Worm (Caenorhabditis elegans) whole organism, L2 larva: ENCODE measurements around the gene C54F6.18.

Experiments used
- aly-2 ChIP-seq: fragments of 150-350 bp; optimal IDR thresholded peaks from 2 replicates; lab custom pipeline; 2014; ENCODE audit warnings: missing biosample characterization, missing genetic modification characterization
- lin-13 ChIP-seq: fragments of 150-350 bp; optimal IDR thresholded peaks from 2 replicates; lab custom pipeline; 2014; ENCODE audit warnings: missing biosample characterization, missing genetic modification reagents, missing genetic modification characterization
- lin-39 ChIP-seq: fragments of 150-350 bp; optimal IDR thresholded peaks from 2 replicates; lab custom pipeline; 2014; ENCODE audit warnings: missing biosample characterization, missing genetic modification reagents, missing genetic modification characterization
- mdl-1 ChIP-seq, 2 experiments: fragments of 150-350 bp in 1 of 2; sonication (generic microtip) in 1 of 2; optimal IDR thresholded peaks; 2 replicates each; lab custom pipeline; 2017; ENCODE audit warnings: missing biosample characterization in 2 of 2, missing genetic modification characterization in 2 of 2
- unc-62 ChIP-seq: fragments of 150-350 bp; optimal IDR thresholded peaks from 2 replicates; lab custom pipeline; 2014; ENCODE audit warnings: missing biosample characterization, missing genetic modification reagents, missing genetic modification characterization
- ztf-11 ChIP-seq: sonication (generic microtip); optimal IDR thresholded peaks from 2 replicates; lab custom pipeline; 2017; ENCODE audit warnings: missing biosample characterization, missing genetic modification characterization

ce11 chrV:7548017-7548416, 22.2 kb downstream of the C54F6.18 start:
- TF ChIP-seq unc-62 (GFP tag; lab: Kevin White, UChicago) (no peak), lin-13 (GFP tag; lab: Kevin White, UChicago) (no peak), mdl-1 (tag; optimal IDR thresholded peaks at IDR 0.05; lab: Kevin White, UChicago) (no peak), ztf-11 (tag; lab: Kevin White, UChicago) (no peak), aly-2 (tag; lab: Kevin White, UChicago) (no peak), lin-39 (tag; lab: Kevin White, UChicago) (no peak)
